Worm (Caenorhabditis elegans) whole organism, L2 larva: ENCODE results near the gene kgb-1.

Experiments
- R02D3.7 ChIP-seq: fragments of 150-350 bp; optimal IDR thresholded peaks from 2 replicates; lab custom pipeline; 2014; ENCODE audit warnings: missing biosample characterization, missing genetic modification characterization
- alr-1 ChIP-seq: fragments of 150-350 bp; optimal IDR thresholded peaks from 2 replicates; lab custom pipeline; 2014; ENCODE audit warnings: missing biosample characterization, missing genetic modification characterization
- aly-2 ChIP-seq: fragments of 150-350 bp; optimal IDR thresholded peaks from 2 replicates; lab custom pipeline; 2014; ENCODE audit warnings: missing biosample characterization, missing genetic modification characterization
- ama-1 ChIP-seq: fragments of 150-350 bp; optimal IDR thresholded peaks from 2 replicates; lab custom pipeline; 2018; ENCODE audit warnings: inconsistent platforms
- ceh-82 ChIP-seq: fragments of 150-350 bp; optimal IDR thresholded peaks from 2 replicates; lab custom pipeline; 2014; ENCODE audit warnings: missing biosample characterization, missing genetic modification characterization
- lsy-2 ChIP-seq, 2 experiments: fragments of 150-350 bp in 1 of 2; sonication (generic microtip) in 1 of 2; optimal IDR thresholded peaks; 2 replicates each; lab custom pipeline; 2014 to 2017; ENCODE audit warnings: missing biosample characterization in 2 of 2, missing genetic modification characterization in 2 of 2
- nhr-11 ChIP-seq: fragments of 150-350 bp; optimal IDR thresholded peaks from 2 replicates; lab custom pipeline; 2014; ENCODE audit warnings: missing biosample characterization, missing genetic modification characterization
- nhr-12 ChIP-seq: fragments of 150-350 bp; optimal IDR thresholded peaks from 2 replicates; lab custom pipeline; 2014; ENCODE audit warnings: missing biosample characterization, missing genetic modification characterization
- sem-4 ChIP-seq: fragments of 150-350 bp; optimal IDR thresholded peaks from 2 replicates; lab custom pipeline; 2014; ENCODE audit warnings: missing biosample characterization, missing genetic modification reagents, missing genetic modification characterization
- zag-1 ChIP-seq: fragments of 150-350 bp; optimal IDR thresholded peaks from 2 replicates; lab custom pipeline; 2014; ENCODE audit warnings: missing biosample characterization, missing genetic modification characterization
- ztf-11 ChIP-seq: sonication (generic microtip); optimal IDR thresholded peaks from 2 replicates; lab custom pipeline; 2017; ENCODE audit warnings: missing biosample characterization, missing genetic modification characterization

ce11 chrIV:401395-401794 lies 8.4 kb downstream of the kgb-1 start, which contains the start of gene gpa-4:
- TF ChIP-seq R02D3.7, result no peak
- TF ChIP-seq ama-1 (lab: Kevin White, UChicago), result no peak
- no peak for TF ChIP-seq ztf-11 (tag; lab: Kevin White, UChicago)
- TF ChIP-seq nhr-11 (tag; lab: Kevin White, UChicago), result no peak
- TF ChIP-seq lsy-2 (tag; optimal IDR thresholded peaks at IDR 0.05; lab: Kevin White, UChicago), result no peak
- no peak for TF ChIP-seq zag-1 (tag; lab: Kevin White, UChicago)
- TF ChIP-seq ceh-82 (tag; lab: Kevin White, UChicago), result no peak
- no peak for TF ChIP-seq aly-2 (tag; lab: Kevin White, UChicago)
- no peak for TF ChIP-seq sem-4
- no peak for TF ChIP-seq nhr-12
- no peak for TF ChIP-seq alr-1 (tag; lab: Kevin White, UChicago)
